Worm (Caenorhabditis elegans): ENCODE measurements around the gene C45E5.1.

- TF ChIP-seq dao-5 (tag; optimal IDR thresholded peaks at IDR 0.05) (no peak), W03F9.2 (tag; optimal IDR thresholded peaks at IDR 0.05) (no peak), him-1 (tag; optimal IDR thresholded peaks at IDR 0.05) (no peak)
Measured at ce11 chrIV:5755922-5756321, 11.7 kb downstream of the C45E5.1 start.

Data from whole organism, L4/young adult.